Fruit fly (Drosophila melanogaster) whole organism, prepupa: ENCODE results near the gene Cluap1.

ENCODE experiments used
- Blimp-1 ChIP-seq: fragments of 200-800 bp; sonication (Bioruptor generic); optimal IDR thresholded peaks from 3 replicates; lab custom pipeline; 2017; ENCODE audit warnings: missing biosample characterization, missing genetic modification characterization, mild to moderate bottlenecking, moderate library complexity, missing genetic modification reagents
- CG10631 ChIP-seq: fragments of 200-800 bp; sonication (Bioruptor generic); optimal IDR thresholded peaks from 2 replicates; lab custom pipeline; 2016; ENCODE audit warnings: missing biosample characterization, missing genetic modification characterization
- CG10669 ChIP-seq: fragments of 200-800 bp; sonication (Bioruptor generic); optimal IDR thresholded peaks from 3 replicates; lab custom pipeline; 2018; ENCODE audit warnings: missing biosample characterization, mild to moderate bottlenecking, missing genetic modification characterization, moderate library complexity
- CG11294 ChIP-seq: fragments of 200-800 bp; sonication (Bioruptor generic); IDR thresholded peaks from 2 replicates; pipeline ENCODE4 v1.3.6; 2022; ENCODE audit warnings: missing biosample characterization, missing genetic modification characterization
- CG11762 ChIP-seq: fragments of 200-800 bp; sonication (Bioruptor generic); optimal IDR thresholded peaks from 3 replicates; lab custom pipeline; 2016; ENCODE audit warnings: missing biosample characterization, missing genetic modification characterization; ENCODE audit not compliant: insufficient read depth
- CG11902 ChIP-seq: fragments of 200-800 bp; sonication (Bioruptor generic); optimal IDR thresholded peaks from 3 replicates; lab custom pipeline; 2016; ENCODE audit warnings: missing biosample characterization, missing genetic modification characterization
- CG15336 ChIP-seq: fragments of 200-800 bp; sonication (Bioruptor generic); IDR thresholded peaks from 2 replicates; pipeline ENCODE4 v1.3.6; 2022; ENCODE audit warnings: missing biosample characterization, missing genetic modification characterization
- CG1621 ChIP-seq: fragments of 200-800 bp; sonication (Bioruptor generic); optimal IDR thresholded peaks from 3 replicates; lab custom pipeline; 2018; ENCODE audit warnings: missing biosample characterization, mild to moderate bottlenecking, missing genetic modification characterization
- CG16779 ChIP-seq: fragments of 200-800 bp; sonication (Bioruptor generic); optimal IDR thresholded peaks from 3 replicates; lab custom pipeline; 2017; ENCODE audit warnings: missing biosample characterization, mild to moderate bottlenecking, missing genetic modification characterization
- CG3032 ChIP-seq: fragments of 200-800 bp; optimal IDR thresholded peaks from 2 replicates; lab custom pipeline; 2019; ENCODE audit warnings: missing biosample characterization, mild to moderate bottlenecking, missing genetic modification characterization, moderate library complexity
- CG31627 ChIP-seq: fragments of 200-800 bp; sonication (Bioruptor generic); optimal IDR thresholded peaks from 3 replicates; lab custom pipeline; 2016; ENCODE audit warnings: missing biosample characterization, missing genetic modification characterization
- CG32006 ChIP-seq: fragments of 200-800 bp; sonication (Bioruptor generic); optimal IDR thresholded peaks from 3 replicates; lab custom pipeline; 2017; ENCODE audit warnings: missing biosample characterization, mild to moderate bottlenecking, missing genetic modification characterization
- CG34406 ChIP-seq: fragments of 200-800 bp; sonication (Bioruptor generic); optimal IDR thresholded peaks from 3 replicates; lab custom pipeline; 2016; ENCODE audit warnings: missing biosample characterization, missing genetic modification characterization
- CG4318 ChIP-seq: fragments of 200-800 bp; sonication (Bioruptor generic); optimal IDR thresholded peaks from 3 replicates; lab custom pipeline; 2017; ENCODE audit warnings: missing biosample characterization, mild to moderate bottlenecking, missing genetic modification characterization
- CG6163 ChIP-seq: fragments of 200-800 bp; sonication (Bioruptor generic); IDR thresholded peaks from 3 replicates; pipeline ENCODE4 v1.3.6; 2022; ENCODE audit warnings: missing biosample characterization, missing genetic modification characterization
- CG6792 ChIP-seq: fragments of 200-800 bp; sonication (Bioruptor generic); optimal IDR thresholded peaks from 3 replicates; lab custom pipeline; 2016; ENCODE audit warnings: missing biosample characterization, missing genetic modification characterization
- CG6854 ChIP-seq: fragments of 200-800 bp; sonication (Bioruptor generic); optimal IDR thresholded peaks from 2 replicates; lab custom pipeline; 2017; ENCODE audit warnings: missing biosample characterization, mild to moderate bottlenecking, missing genetic modification characterization
- CG8119 ChIP-seq: fragments of 200-800 bp; sonication (Bioruptor generic); IDR thresholded peaks from 3 replicates; pipeline ENCODE4 v1.3.6; 2022; ENCODE audit warnings: missing biosample characterization, missing genetic modification characterization
- CG9139 ChIP-seq: fragments of 200-800 bp; sonication (Bioruptor generic); optimal IDR thresholded peaks from 3 replicates; lab custom pipeline; 2017; ENCODE audit warnings: missing biosample characterization, mild to moderate bottlenecking, missing genetic modification characterization
- Eip78C ChIP-seq: fragments of 200-800 bp; sonication (Bioruptor generic); peaks from one replicate; lab custom pipeline; 2016; ENCODE audit warnings: missing biosample characterization, missing genetic modification characterization
- Ets21C ChIP-seq: fragments of 200-800 bp; sonication (Bioruptor generic); optimal IDR thresholded peaks from 3 replicates; lab custom pipeline; 2016; ENCODE audit warnings: missing biosample characterization, missing genetic modification characterization
- Hr38 ChIP-seq: sonication (Bioruptor generic); optimal IDR thresholded peaks from 2 replicates; lab custom pipeline; 2016; ENCODE audit warnings: missing biosample characterization, missing genetic modification characterization
- Hr39 ChIP-seq: fragments of 200-800 bp; sonication (Bioruptor generic); optimal IDR thresholded peaks from 2 replicates; lab custom pipeline; 2016; ENCODE audit warnings: missing biosample characterization, missing genetic modification characterization
- Hr4 ChIP-seq: fragments of 200-800 bp; sonication (Bioruptor generic); optimal IDR thresholded peaks from 3 replicates; lab custom pipeline; 2016; ENCODE audit warnings: missing biosample characterization, missing genetic modification characterization
- Lpt ChIP-seq: fragments of 200-800 bp; sonication (Bioruptor generic); optimal IDR thresholded peaks from 3 replicates; lab custom pipeline; 2016; ENCODE audit warnings: missing biosample characterization, missing genetic modification characterization
- Smox ChIP-seq: fragments of 200-800 bp; sonication (Bioruptor generic); optimal IDR thresholded peaks from 3 replicates; lab custom pipeline; 2016; ENCODE audit warnings: missing biosample characterization, missing genetic modification characterization
- Sox102F ChIP-seq: fragments of 200-800 bp; sonication (Bioruptor generic); optimal IDR thresholded peaks from 2 replicates; lab custom pipeline; 2016; ENCODE audit warnings: missing biosample characterization, mild to moderate bottlenecking, missing genetic modification characterization
- Sox14 ChIP-seq: fragments of 200-800 bp; sonication (Bioruptor generic); optimal IDR thresholded peaks from 3 replicates; lab custom pipeline; 2016; ENCODE audit warnings: missing biosample characterization, missing genetic modification characterization
- Sox15 ChIP-seq: fragments of 200-800 bp; sonication (Bioruptor generic); optimal IDR thresholded peaks from 3 replicates; lab custom pipeline; 2016; ENCODE audit warnings: missing biosample characterization, missing genetic modification characterization
- acj6 ChIP-seq: fragments of 200-800 bp; sonication (Bioruptor generic); optimal IDR thresholded peaks from 3 replicates; lab custom pipeline; 2016; ENCODE audit warnings: missing biosample characterization, missing genetic modification characterization
- cyc ChIP-seq: fragments of 200-800 bp; sonication (Bioruptor generic); optimal IDR thresholded peaks from 3 replicates; lab custom pipeline; 2016; ENCODE audit warnings: missing biosample characterization, missing genetic modification characterization
- dac ChIP-seq: fragments of 200-800 bp; sonication (Bioruptor generic); optimal IDR thresholded peaks from 2 replicates; lab custom pipeline; 2017; ENCODE audit warnings: missing biosample characterization, mild to moderate bottlenecking, missing genetic modification characterization
- dsx ChIP-seq: fragments of 200-800 bp; optimal IDR thresholded peaks from 3 replicates; lab custom pipeline; 2019; ENCODE audit warnings: missing biosample characterization, mild to moderate bottlenecking, missing genetic modification characterization, moderate library complexity; ENCODE audit not compliant: poor library complexity, severe bottlenecking
- eg ChIP-seq: fragments of 200-800 bp; sonication (Bioruptor generic); IDR thresholded peaks from 3 replicates; pipeline ENCODE4 v1.3.6; 2022; ENCODE audit warnings: missing biosample characterization, missing genetic modification characterization
- fd59A ChIP-seq: fragments of 200-800 bp; sonication (Bioruptor generic); optimal IDR thresholded peaks from 2 replicates; lab custom pipeline; 2017; ENCODE audit warnings: missing biosample characterization, mild to moderate bottlenecking, missing genetic modification characterization, missing genetic modification reagents
- fd85E ChIP-seq: fragments of 200-800 bp; sonication (Bioruptor generic); optimal IDR thresholded peaks from 3 replicates; lab custom pipeline; 2016; ENCODE audit warnings: missing biosample characterization, missing genetic modification characterization
- fkh ChIP-seq: fragments of 200-800 bp; sonication (Bioruptor generic); optimal IDR thresholded peaks from 3 replicates; lab custom pipeline; 2017; ENCODE audit warnings: missing biosample characterization, mild to moderate bottlenecking, missing genetic modification characterization, moderate library complexity
- net ChIP-seq: fragments of 200-800 bp; sonication (Bioruptor generic); optimal IDR thresholded peaks from 3 replicates; lab custom pipeline; 2016; ENCODE audit warnings: missing biosample characterization, missing genetic modification characterization
- pdm3 ChIP-seq: fragments of 200-800 bp; sonication (Bioruptor generic); optimal IDR thresholded peaks from 3 replicates; lab custom pipeline; 2016; ENCODE audit warnings: missing biosample characterization, missing genetic modification characterization
- salr ChIP-seq, 2 experiments: fragments of 200-800 bp; sonication (Bioruptor generic); optimal IDR thresholded peaks; 3 replicates each; lab custom pipeline; 2016 to 2018; ENCODE audit warnings: missing biosample characterization in 2 of 2, missing genetic modification characterization in 2 of 2, mild to moderate bottlenecking in 1 of 2
- spab ChIP-seq: fragments of 200-800 bp; sonication (Bioruptor generic); optimal IDR thresholded peaks from 2 replicates; lab custom pipeline; 2017; ENCODE audit warnings: missing biosample characterization, mild to moderate bottlenecking, missing genetic modification characterization, missing genetic modification reagents
- ss ChIP-seq, 2 experiments: fragments of 200-800 bp; sonication (Bioruptor generic); optimal IDR thresholded peaks; 2 replicates in 1 of 2; 3 replicates in 1 of 2; lab custom pipeline; 2017 to 2018; ENCODE audit warnings: mild to moderate bottlenecking in 2 of 2, missing biosample characterization in 2 of 2, missing genetic modification characterization in 2 of 2, moderate library complexity in 1 of 2
- svp ChIP-seq: fragments of 200-800 bp; sonication (Bioruptor generic); peaks from one replicate; lab custom pipeline; 2016; ENCODE audit warnings: missing biosample characterization, missing genetic modification characterization
- topi ChIP-seq: fragments of 200-800 bp; sonication (Bioruptor generic); optimal IDR thresholded peaks from 3 replicates; lab custom pipeline; 2016; ENCODE audit warnings: missing biosample characterization, missing genetic modification characterization

Cluap1 gene

dm6 chrX:22544222-22544621, at the start of gene Cluap1:
Gene Cluap1, minus strand, starts transcription at chrX:22544322.
- TF ChIP-seq Hr38 (GFP tag; lab: Kevin White, UChicago) = no peak
- TF ChIP-seq topi = no peak

DNA sequence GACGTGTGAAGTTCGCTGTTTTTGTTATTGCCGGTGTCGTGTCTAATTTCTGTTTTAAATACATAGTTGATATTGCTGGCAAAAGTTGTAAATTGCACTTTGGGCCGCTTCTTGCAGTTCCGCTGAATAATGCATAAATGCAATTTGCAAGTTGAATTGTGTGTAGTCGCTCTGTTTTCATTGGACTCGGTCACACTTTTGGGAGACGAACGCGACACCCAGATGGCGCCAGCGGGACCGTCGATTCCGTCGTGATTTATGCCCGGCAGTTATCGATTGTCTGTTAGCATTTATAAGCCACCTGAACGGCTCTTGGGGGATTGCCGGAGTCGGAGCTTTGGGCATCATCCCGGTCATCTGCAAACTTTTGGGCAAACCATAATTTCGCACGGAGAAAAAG, 38.8 kb upstream of the Cluap1 start:
- no peak for TF ChIP-seq svp (GFP tag; lab: Kevin White, UChicago)
- no peak for TF ChIP-seq Eip78C
- TF ChIP-seq fd85E (GFP tag; lab: Kevin White, UChicago) = no peak
- no peak for TF ChIP-seq CG11762
- no peak for TF ChIP-seq CG15336
- no peak for TF ChIP-seq Lpt (GFP tag; lab: Kevin White, UChicago)
- TF ChIP-seq Blimp-1 (GFP tag; lab: Kevin White, UChicago) = no peak
- TF ChIP-seq CG16779 (tag; lab: Kevin White, UChicago) = no peak
- TF ChIP-seq acj6 (GFP tag; lab: Kevin White, UChicago) = no peak
- no peak for TF ChIP-seq Hr39 (GFP tag; lab: Kevin White, UChicago)
- no peak for TF ChIP-seq pdm3
- TF ChIP-seq dac (GFP tag; lab: Kevin White, UChicago) = no peak
- no peak for TF ChIP-seq CG10631 (GFP tag; lab: Kevin White, UChicago)
- no peak for TF ChIP-seq Sox102F (GFP tag; lab: Kevin White, UChicago)
- TF ChIP-seq CG10669 (GFP tag; lab: Kevin White, UChicago) = no peak
- no peak for TF ChIP-seq Ets21C
- no peak for TF ChIP-seq fd59A (GFP tag; lab: Kevin White, UChicago)
- TF ChIP-seq CG4318 (GFP tag; lab: Kevin White, UChicago) = no peak

dm6 chrX:22575082-22575481, 31.0 kb upstream of the Cluap1 start:
- TF ChIP-seq CG11902 (GFP tag; lab: Kevin White, UChicago) = no peak
- TF ChIP-seq Sox15 (GFP tag; lab: Kevin White, UChicago) = no peak
- no peak for TF ChIP-seq CG32006 (GFP tag; lab: Kevin White, UChicago)
- no peak for TF ChIP-seq pdm3

DNA sequence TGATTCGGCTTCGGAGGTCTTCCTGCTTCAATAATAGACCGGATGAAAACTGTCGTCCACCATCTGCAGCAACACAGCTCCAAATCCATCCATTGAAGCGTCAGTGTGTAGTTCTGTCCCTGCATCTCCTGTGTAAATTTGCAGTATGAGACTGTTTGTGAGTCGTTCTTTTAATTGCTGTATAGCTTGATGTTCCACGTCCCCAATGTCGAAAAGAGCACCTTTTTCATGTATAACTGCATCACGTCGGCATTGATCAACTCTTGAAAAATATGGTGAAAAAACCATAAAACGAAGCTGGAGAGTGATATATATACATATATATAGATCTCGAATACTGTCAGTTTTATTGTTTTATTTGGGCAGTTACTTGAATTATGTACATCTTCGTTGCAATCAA, 30.2 kb upstream of the Cluap1 start:
- no peak for TF ChIP-seq dsx
- no peak for TF ChIP-seq pdm3
- no peak for TF ChIP-seq eg (GFP tag; lab: Robert Waterston, UW)
- no peak for TF ChIP-seq CG11294
- TF ChIP-seq CG10631 (GFP tag; lab: Kevin White, UChicago) = no peak
- no peak for TF ChIP-seq net (GFP tag; lab: Kevin White, UChicago)
- TF ChIP-seq CG8119 (GFP tag; lab: Robert Waterston, UW) = no peak
- no peak for TF ChIP-seq CG9139 (GFP tag; lab: Kevin White, UChicago)
- no peak for TF ChIP-seq Hr4 (GFP tag; lab: Kevin White, UChicago)
- TF ChIP-seq cyc = no peak
- no peak for TF ChIP-seq CG16779 (tag; lab: Kevin White, UChicago)
- TF ChIP-seq ss (GFP tag; optimal IDR thresholded peaks at IDR 0.05; lab: Kevin White, UChicago) = no peak
- TF ChIP-seq CG10669 (GFP tag; lab: Kevin White, UChicago) = no peak
- no peak for TF ChIP-seq CG6792 (GFP tag; lab: Kevin White, UChicago)
- TF ChIP-seq CG31627 (GFP tag; lab: Kevin White, UChicago) = no peak
- no peak for TF ChIP-seq fd85E (GFP tag; lab: Kevin White, UChicago)
- TF ChIP-seq CG6163 = no peak
- no peak for TF ChIP-seq Hr38 (GFP tag; lab: Kevin White, UChicago)
- TF ChIP-seq Sox102F (GFP tag; lab: Kevin White, UChicago) = no peak

DNA sequence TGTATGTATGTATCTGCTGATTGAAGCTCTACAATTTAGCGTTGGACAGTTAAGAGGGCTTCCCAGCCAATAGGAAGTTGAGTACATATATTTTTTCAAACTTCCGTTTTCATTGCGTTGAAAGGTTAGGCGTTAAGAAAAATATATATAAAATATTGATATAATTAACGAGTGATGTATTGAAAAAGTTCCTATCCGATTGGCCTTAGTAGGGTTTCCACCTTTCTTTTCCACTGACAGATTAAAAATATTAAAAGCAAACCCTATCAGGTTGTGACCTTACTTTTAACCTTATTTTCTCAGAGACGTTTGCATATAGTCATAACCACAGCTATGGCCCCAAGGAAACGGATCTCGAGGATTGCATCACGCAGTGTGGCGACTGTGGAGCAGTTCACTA, 2.7 kb upstream of the Cluap1 start, which contains the start of gene CG17601:
CG17601 (plus strand) TSS at position 301 of the 400 bp plus-strand sequence.
- no peak for TF ChIP-seq Sox14 (GFP tag; lab: Kevin White, UChicago)
- no peak for TF ChIP-seq dsx
- no peak for TF ChIP-seq eg (GFP tag; lab: Robert Waterston, UW)
- TF ChIP-seq salr (GFP tag; optimal IDR thresholded peaks at IDR 0.05; lab: Kevin White, UChicago) = no peak
- TF ChIP-seq CG6854 (GFP tag; lab: Kevin White, UChicago) = no peak
- no peak for TF ChIP-seq topi
- TF ChIP-seq fkh (GFP tag; lab: Kevin White, UChicago) = no peak
- no peak for TF ChIP-seq Blimp-1 (GFP tag; lab: Kevin White, UChicago)
- TF ChIP-seq CG1621 (tag; lab: Kevin White, UChicago) = no peak
- TF ChIP-seq CG31627 (GFP tag; lab: Kevin White, UChicago) = no peak
- no peak for TF ChIP-seq CG34406
- no peak for TF ChIP-seq fd85E (GFP tag; lab: Kevin White, UChicago)
- TF ChIP-seq Sox102F (GFP tag; lab: Kevin White, UChicago) = no peak
- TF ChIP-seq CG3032 = no peak
- no peak for TF ChIP-seq spab
- no peak for TF ChIP-seq acj6 (GFP tag; lab: Kevin White, UChicago)
- no peak for TF ChIP-seq CG32006 (GFP tag; lab: Kevin White, UChicago)
- TF ChIP-seq CG6163 = no peak
- no peak for TF ChIP-seq Smox (GFP tag; lab: Kevin White, UChicago)
- TF ChIP-seq CG11902 (GFP tag; lab: Kevin White, UChicago) = no peak
